Worm (Caenorhabditis elegans) whole organism, L4 larva: ENCODE results near the gene paic-1.

Source experiments
- F10B5.3 ChIP-seq: sonication (generic microtip); optimal IDR thresholded peaks from 2 replicates; lab custom pipeline; 2016; ENCODE audit warnings: mild to moderate bottlenecking, missing genetic modification characterization, missing compliant biosample characterization
- F37D6.2 ChIP-seq: sonication (generic microtip); optimal IDR thresholded peaks from 2 replicates; lab custom pipeline; 2016; ENCODE audit warnings: mild to moderate bottlenecking, missing genetic modification characterization, missing compliant biosample characterization
- F44E2.7 ChIP-seq: fragments of 200-800 bp; sonication (Bioruptor generic); IDR thresholded peaks from 2 replicates; pipeline ENCODE4 v2.1.2; 2022; ENCODE audit warnings: missing genetic modification characterization, missing compliant biosample characterization
- F49E8.2 ChIP-seq: sonication (generic microtip); optimal IDR thresholded peaks from 2 replicates; lab custom pipeline; 2016; ENCODE audit warnings: missing compliant biosample characterization, mild to moderate bottlenecking, missing genetic modification characterization, borderline replicate concordance
- T20F7.1 ChIP-seq: fragments of 200-800 bp; sonication (Bioruptor generic); optimal IDR thresholded peaks from 2 replicates; lab custom pipeline; 2018; ENCODE audit warnings: mild to moderate bottlenecking, missing genetic modification characterization, missing compliant biosample characterization
- Y105C5A.15 ChIP-seq: fragments of 200-800 bp; sonication (Bioruptor generic); IDR thresholded peaks from 2 replicates; pipeline ENCODE4 v1.3.6; 2022; ENCODE audit warnings: missing genetic modification characterization, missing compliant biosample characterization
- Y5F2A.4 ChIP-seq: fragments of 200-800 bp; sonication (Bioruptor generic); optimal IDR thresholded peaks from 2 replicates; lab custom pipeline; 2018; ENCODE audit warnings: mild to moderate bottlenecking, missing genetic modification characterization, missing compliant biosample characterization
- Y75B8A.6 ChIP-seq: fragments of 200-800 bp; sonication (Bioruptor generic); IDR thresholded peaks from 2 replicates; pipeline ENCODE4 v1.3.6; 2022; ENCODE audit warnings: missing genetic modification reagents, missing genetic modification characterization, missing compliant biosample characterization
- ZK337.2 ChIP-seq: fragments of 200-800 bp; sonication (Bioruptor generic); IDR thresholded peaks from 2 replicates; pipeline ENCODE4 v1.3.6; 2022; ENCODE audit warnings: missing genetic modification reagents, missing genetic modification characterization, missing compliant biosample characterization
- ZK546.5 ChIP-seq, 2 experiments: sonication (generic microtip); optimal IDR thresholded peaks; 2 replicates each; lab custom pipeline; 2017; ENCODE audit warnings: missing biosample characterization in 2 of 2, missing genetic modification characterization in 2 of 2
- aha-1 ChIP-seq: fragments of 150-350 bp; peaks from one replicate; lab custom pipeline; 2014; ENCODE audit warnings: missing biosample characterization, missing genetic modification characterization
- attf-4 ChIP-seq: sonication (generic microtip); optimal IDR thresholded peaks from 3 replicates; lab custom pipeline; 2017; ENCODE audit warnings: missing biosample characterization, missing genetic modification characterization
- ceh-32 ChIP-seq: sonication (generic microtip); optimal IDR thresholded peaks from 2 replicates; lab custom pipeline; 2016; ENCODE audit warnings: mild to moderate bottlenecking, missing genetic modification characterization, missing compliant biosample characterization; ENCODE audit not compliant: poor library complexity
- cey-2 ChIP-seq: sonication (generic microtip); optimal IDR thresholded peaks from 3 replicates; lab custom pipeline; 2017; ENCODE audit warnings: missing genetic modification characterization, mild to moderate bottlenecking, missing compliant biosample characterization, antibody characterized with exemption, borderline replicate concordance; ENCODE audit not compliant: insufficient read depth
- daf-12 ChIP-seq: fragments of 150-350 bp; optimal IDR thresholded peaks from 2 replicates; lab custom pipeline; 2014; ENCODE audit warnings: missing biosample characterization, missing genetic modification reagents, missing genetic modification characterization
- daf-8 ChIP-seq: fragments of 200-800 bp; sonication (Bioruptor generic); IDR thresholded peaks from 2 replicates; pipeline ENCODE4 v1.3.6; 2022; ENCODE audit warnings: missing genetic modification characterization, missing compliant biosample characterization
- dmd-9 ChIP-seq: fragments of 200-800 bp; sonication (Bioruptor generic); IDR thresholded peaks from 2 replicates; pipeline ENCODE4 v1.3.6; 2022; ENCODE audit warnings: missing genetic modification reagents, missing genetic modification characterization, missing compliant biosample characterization
- dpl-1 ChIP-seq: fragments of 150-350 bp; optimal IDR thresholded peaks from 2 replicates; lab custom pipeline; 2014; ENCODE audit warnings: missing biosample characterization, missing genetic modification reagents, missing genetic modification characterization
- duxl-1 ChIP-seq: sonication (generic microtip); optimal IDR thresholded peaks from 2 replicates; lab custom pipeline; 2016; ENCODE audit warnings: mild to moderate bottlenecking, missing genetic modification characterization, moderate library complexity, missing compliant biosample characterization; ENCODE audit not compliant: poor library complexity
- fkh-10 ChIP-seq: fragments of 150-350 bp; optimal IDR thresholded peaks from 2 replicates; lab custom pipeline; 2014; ENCODE audit warnings: missing biosample characterization, missing genetic modification reagents, missing genetic modification characterization
- hif-1 ChIP-seq, 2 experiments: sonication (generic microtip); optimal IDR thresholded peaks; 2 replicates each; lab custom pipeline; 2016 to 2017; ENCODE audit warnings: missing compliant biosample characterization in 2 of 2, missing genetic modification characterization in 2 of 2, missing genetic modification reagents in 2 of 2, missing genotype in 2 of 2, mild to moderate bottlenecking in 1 of 2
- hmg-1.1 ChIP-seq: fragments of 200-800 bp; sonication (Bioruptor generic); IDR thresholded peaks from 2 replicates; pipeline ENCODE4 v1.3.6; 2022; ENCODE audit warnings: missing genetic modification reagents, missing genetic modification characterization, missing compliant biosample characterization
- lim-7 ChIP-seq: fragments of 200-800 bp; sonication (Bioruptor generic); IDR thresholded peaks from 2 replicates; pipeline ENCODE4 v1.3.6; 2022; ENCODE audit warnings: missing genetic modification characterization, missing compliant biosample characterization
- lin-13 ChIP-seq: fragments of 150-350 bp; optimal IDR thresholded peaks from 2 replicates; lab custom pipeline; 2014; ENCODE audit warnings: missing biosample characterization, missing genetic modification reagents, missing genetic modification characterization
- lin-38 ChIP-seq: fragments of 200-800 bp; sonication (Bioruptor generic); IDR thresholded peaks from 2 replicates; pipeline ENCODE4 v1.3.6; 2022; ENCODE audit warnings: missing genetic modification reagents, missing genetic modification characterization, missing compliant biosample characterization
- lsy-2 ChIP-seq, 2 experiments: fragments of 150-350 bp in 1 of 2; sonication (generic microtip) in 1 of 2; optimal IDR thresholded peaks; 2 replicates each; lab custom pipeline; 2014 to 2017; ENCODE audit warnings: missing biosample characterization in 2 of 2, missing genetic modification characterization in 2 of 2
- madf-5 ChIP-seq, 2 experiments: fragments of 200-800 bp; sonication (Bioruptor generic); IDR thresholded peaks; 2 replicates each; pipeline ENCODE4 v1.3.6; 2022; ENCODE audit warnings: missing compliant biosample characterization in 2 of 2, missing genetic modification characterization in 2 of 2
- madf-9 ChIP-seq: fragments of 200-800 bp; sonication (Bioruptor generic); conservative IDR thresholded peaks from 2 replicates; pipeline ENCODE4 v1.3.6; 2022; ENCODE audit warnings: missing genetic modification reagents, missing genetic modification characterization, missing compliant biosample characterization
- mep-1 ChIP-seq: fragments of 150-350 bp; sonication (generic microtip); optimal IDR thresholded peaks from 3 replicates; lab custom pipeline; 2014; ENCODE audit warnings: missing biosample characterization, missing genetic modification characterization
- mxl-3 ChIP-seq: fragments of 200-800 bp; sonication (Bioruptor generic); optimal IDR thresholded peaks from 2 replicates; lab custom pipeline; 2018; ENCODE audit warnings: mild to moderate bottlenecking, missing genetic modification characterization, missing compliant biosample characterization
- nhr-10 ChIP-seq: fragments of 150-350 bp; optimal IDR thresholded peaks from 2 replicates; lab custom pipeline; 2014; ENCODE audit warnings: missing biosample characterization, missing genetic modification characterization
- nhr-102 ChIP-seq: sonication (generic microtip); optimal IDR thresholded peaks from 2 replicates; lab custom pipeline; 2016; ENCODE audit warnings: mild to moderate bottlenecking, missing genetic modification characterization, moderate library complexity, missing compliant biosample characterization
- nhr-111 ChIP-seq: fragments of 200-800 bp; sonication (Bioruptor generic); optimal IDR thresholded peaks from 2 replicates; lab custom pipeline; 2018; ENCODE audit warnings: mild to moderate bottlenecking, missing genetic modification characterization, missing compliant biosample characterization
- nhr-25 ChIP-seq: sonication (generic microtip); optimal IDR thresholded peaks from 2 replicates; lab custom pipeline; 2017; ENCODE audit warnings: missing genetic modification characterization, mild to moderate bottlenecking, missing compliant biosample characterization, antibody characterized with exemption, moderate library complexity, borderline replicate concordance; ENCODE audit not compliant: insufficient read depth
- nhr-28 ChIP-seq: fragments of 150-350 bp; optimal IDR thresholded peaks from 2 replicates; lab custom pipeline; 2014; ENCODE audit warnings: missing biosample characterization, missing genetic modification characterization
- nhr-77 ChIP-seq: fragments of 150-350 bp; optimal IDR thresholded peaks from 2 replicates; lab custom pipeline; 2014; ENCODE audit warnings: missing biosample characterization, missing genetic modification characterization
- pha-4 ChIP-seq, 2 experiments: fragments of 150-350 bp in 1 of 2; fragments of 200-800 bp in 1 of 2; sonication (Bioruptor generic) in 1 of 2; IDR thresholded peaks in 1 of 2; optimal IDR thresholded peaks in 1 of 2; 2 replicates each; pipeline versions ENCODE4 v1.3.6 to Lab custom; 2014 to 2022; ENCODE audit warnings: missing genetic modification characterization in 2 of 2, missing genetic modification reagents in 2 of 2, missing biosample characterization in 1 of 2, missing compliant biosample characterization in 1 of 2
- set-16 ChIP-seq: fragments of 200-800 bp; sonication (Bioruptor generic); IDR thresholded peaks from 2 replicates; pipeline ENCODE4 v1.3.6; 2022; ENCODE audit warnings: missing genetic modification reagents, missing genetic modification characterization, missing compliant biosample characterization
- snpc-1.2 ChIP-seq: fragments of 200-800 bp; sonication (Bioruptor generic); IDR thresholded peaks from 2 replicates; pipeline ENCODE4 v1.3.6; 2022; ENCODE audit warnings: missing genetic modification reagents, missing genetic modification characterization, missing compliant biosample characterization
- spr-1 ChIP-seq: sonication (generic microtip); optimal IDR thresholded peaks from 2 replicates; lab custom pipeline; 2016; ENCODE audit warnings: mild to moderate bottlenecking, missing genetic modification characterization, missing compliant biosample characterization
- spr-3 ChIP-seq: fragments of 200-800 bp; sonication (Bioruptor generic); optimal IDR thresholded peaks from 2 replicates; lab custom pipeline; 2018; ENCODE audit warnings: mild to moderate bottlenecking, missing genetic modification characterization, missing compliant biosample characterization
- tag-97 ChIP-seq: fragments of 200-800 bp; sonication (Bioruptor generic); IDR thresholded peaks from 2 replicates; pipeline ENCODE4 v1.3.6; 2022; ENCODE audit warnings: missing genetic modification characterization, missing compliant biosample characterization
- unc-130 ChIP-seq: sonication (generic microtip); optimal IDR thresholded peaks from 2 replicates; lab custom pipeline; 2016; ENCODE audit warnings: missing genetic modification reagents, missing genetic modification characterization, missing compliant biosample characterization
- unc-39 ChIP-seq: sonication (generic microtip); optimal IDR thresholded peaks from 2 replicates; lab custom pipeline; 2017; ENCODE audit warnings: missing biosample characterization, missing genetic modification characterization

The paic-1 gene

ce11 chrII:4378195-4378594 is 5.9 kb upstream of the paic-1 start, which contains the start of gene B0286.1:
Gene B0286.1 (plus strand): TSS chrII:4378495.
- TF ChIP-seq lin-38 (GFP tag; lab: Robert Waterston, UW) (no peak), tag-97 (no peak), nhr-77 (tag; lab: Kevin White, UChicago) (no peak)

- TF ChIP-seq tag-97 (no peak), fkh-10 (peak; percentile 59), cey-2 (tag; lab: Kevin White, UChicago) (peak; percentile 18), T20F7.1 (GFP tag; lab: Kevin White, UChicago) (peak; percentile 73), daf-8 (GFP tag; lab: Robert Waterston, UW) (0 out of 2 replicates have a peak, but pooled peaks have one; percentile 44), unc-39 (tag; lab: Kevin White, UChicago) (no peak), nhr-25 (tag; lab: Kevin White, UChicago) (peak; percentile 90), F44E2.7 (0 out of 2 replicates have a peak, but pooled peaks have one; percentile 7), dmd-9 (GFP tag; lab: Robert Waterston, UW) (peak; percentile 87), attf-4 (tag; lab: Kevin White, UChicago) (no peak), spr-1 (peak; percentile 86), lim-7 (GFP tag; lab: Robert Waterston, UW) (peak; percentile 71; the same call in 1 of the 2 replicates), ZK546.5 (tag; optimal IDR thresholded peaks at IDR 0.05; lab: Kevin White, UChicago) (peak; percentile 32 to 96), nhr-111 (no peak), Y75B8A.6 (GFP tag; lab: Robert Waterston, UW) (no peak), set-16 (peak; percentile 100), nhr-77 (tag; lab: Kevin White, UChicago) (peak; percentile 93), mxl-3 (peak; percentile 96), pha-4 (GFP tag; IDR thresholded peaks at IDR 0.05; lab: Robert Waterston, UW) (peak; percentile 97), pha-4 (tag; optimal IDR thresholded peaks at IDR 0.05; lab: Kevin White, UChicago) (peak; percentile 76), aha-1 (peak; percentile 98), F49E8.2 (no peak), lsy-2 (tag; optimal IDR thresholded peaks at IDR 0.05; lab: Kevin White, UChicago) (peak; percentile 98 to 99), nhr-102 (tag; lab: Kevin White, UChicago) (peak; percentile 79), daf-12 (tag; lab: Kevin White, UChicago) (no peak), nhr-10 (tag; lab: Kevin White, UChicago) (peak; percentile 14), lin-38 (GFP tag; lab: Robert Waterston, UW) (peak; percentile 95), lin-13 (GFP tag; lab: Kevin White, UChicago) (peak; percentile 91), madf-5 (GFP tag; IDR thresholded peaks at IDR 0.05; lab: Robert Waterston, UW) (peak in 1 of 2 experiments; percentile 93; a peak in 2 of 4 replicates), hmg-1.1 (GFP tag; lab: Robert Waterston, UW) (peak; percentile 93), Y105C5A.15 (GFP tag; lab: Robert Waterston, UW) (no peak), F37D6.2 (peak; percentile 87), madf-9 (GFP tag; lab: Robert Waterston, UW) (peak; percentile 84), dpl-1 (GFP tag; lab: Kevin White, UChicago) (peak; percentile 77), Y5F2A.4 (GFP tag; lab: Kevin White, UChicago) (peak; percentile 79), duxl-1 (peak; percentile 86), mep-1 (peak; percentile 98), spr-3 (GFP tag; lab: Kevin White, UChicago) (peak; percentile 90), hif-1 (tag; optimal IDR thresholded peaks at IDR 0.05; lab: Kevin White, UChicago) (peak; percentile 20 to 95), unc-130 (GFP tag; lab: Kevin White, UChicago) (no peak), snpc-1.2 (peak; percentile 55; the same call in 1 of the 2 replicates), ceh-32 (no peak), ZK337.2 (GFP tag; lab: Robert Waterston, UW) (0 out of 2 replicates have a peak, but pooled peaks have one; percentile 19), F10B5.3 (tag; lab: Kevin White, UChicago) (peak; percentile 1), nhr-28 (tag; lab: Kevin White, UChicago) (peak; percentile 83)
Observed at ce11 chrII:4376295-4377172, 4.2 kb upstream of the paic-1 start, which contains the start of gene ntl-2. Gene ntl-2 (minus strand): TSS chrII:4376465.
